Worm (Caenorhabditis elegans) whole organism, early embryonic: Measurements from ENCODE around the gene unc-1.

Source experiments
- ama-1 ChIP-seq: fragments of 150-350 bp; optimal IDR thresholded peaks from 2 replicates; lab custom pipeline; 2014
- flt-1 ChIP-seq: fragments of 200-800 bp; sonication (Bioruptor generic); IDR thresholded peaks from 2 replicates; pipeline ENCODE4 v1.3.6; 2022; ENCODE audit warnings: missing genetic modification characterization, missing compliant biosample characterization
- tra-4 ChIP-seq: sonication (generic microtip); optimal IDR thresholded peaks from 2 replicates; lab custom pipeline; 2017; ENCODE audit warnings: missing genetic modification characterization, missing compliant biosample characterization

ce11 chrX:1094332-1094731 is 32.1 kb upstream of the unc-1 start:
- TF ChIP-seq ama-1 (lab: Kevin White, UChicago) (no peak), flt-1 (GFP tag; lab: Robert Waterston, UW) (no peak), tra-4 (tag; lab: Kevin White, UChicago) (no peak)
